Worm (Caenorhabditis elegans): Measurements from ENCODE around the gene srd-39.

ce11 chrX:13349230-13350122, 49.1 kb upstream of the srd-39 start:
- TF ChIP-seq him-1 (tag; optimal IDR thresholded peaks at IDR 0.05): no peak
- no peak for TF ChIP-seq W03F9.2 (tag; optimal IDR thresholded peaks at IDR 0.05)
- TF ChIP-seq dao-5 (tag; optimal IDR thresholded peaks at IDR 0.05): no peak
